Worm (Caenorhabditis elegans): ENCODE measurements around the gene cul-4.

Gene cul-4

DNA sequence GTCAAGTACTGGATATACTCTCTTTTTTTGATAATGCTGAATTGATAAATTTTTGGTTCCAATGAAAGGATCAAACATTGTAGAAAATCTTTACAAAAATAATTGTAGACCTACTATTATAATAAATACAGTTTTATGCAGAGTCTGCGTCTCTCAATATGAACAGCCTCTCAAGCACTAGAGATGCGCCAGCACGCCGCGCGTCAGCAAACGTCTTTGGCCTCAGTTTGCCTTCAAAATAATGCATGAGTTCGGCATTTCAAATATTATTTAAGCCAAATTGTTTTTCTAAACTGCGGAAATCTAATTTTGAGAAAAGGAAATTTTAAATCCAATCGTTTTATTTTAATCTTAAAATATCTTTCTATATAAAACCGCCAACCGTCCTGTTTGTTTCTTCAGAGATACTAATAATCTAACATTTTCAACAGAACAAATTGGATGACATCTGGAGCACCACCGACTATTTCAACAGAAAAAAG, at the start of gene cul-4:
TSS of gene cul-4 (plus strand) at position 432 of the 482 bp plus-strand sequence.
- TF ChIP-seq flt-1 (GFP tag; IDR thresholded peaks at IDR 0.05) = no peak
- no peak for TF ChIP-seq ztf-29 (GFP tag; IDR thresholded peaks at IDR 0.05)
- no peak for TF ChIP-seq T22C8.4 (GFP tag; IDR thresholded peaks at IDR 0.05)
- no peak for TF ChIP-seq ztf-23 (GFP tag; IDR thresholded peaks at IDR 0.05)
- no peak for TF ChIP-seq ref-1 (GFP tag; conservative IDR thresholded peaks at IDR 0.05)
- TF ChIP-seq cog-1 (tag; optimal IDR thresholded peaks at IDR 0.05) = no peak
- TF ChIP-seq tab-1 (GFP tag; IDR thresholded peaks at IDR 0.05) = no peak

- TF ChIP-seq ztf-23 (GFP tag; IDR thresholded peaks at IDR 0.05) (no peak), cog-1 (tag; optimal IDR thresholded peaks at IDR 0.05) (no peak), ztf-29 (GFP tag; IDR thresholded peaks at IDR 0.05) (no peak), tab-1 (GFP tag; IDR thresholded peaks at IDR 0.05) (no peak), klf-2 (GFP tag; conservative IDR thresholded peaks at IDR 0.05) (no peak), med-1 (GFP tag; optimal IDR thresholded peaks at IDR 0.05; ENCODE audit: insufficient read depth) (no peak), ref-1 (GFP tag; conservative IDR thresholded peaks at IDR 0.05) (no peak), T22C8.4 (GFP tag; IDR thresholded peaks at IDR 0.05) (no peak), flt-1 (GFP tag; IDR thresholded peaks at IDR 0.05) (no peak)
Observed at ce11 chrII:7253073-7253472, 48.8 kb upstream of the cul-4 start, which contains the start of gene lsm-4. lsm-4 (minus strand) TSS chrII:7253163.

ce11 chrII:7255614-7256162, 46.2 kb upstream of the cul-4 start, which contains the start of gene F32A5.8:
F32A5.8 (plus strand) TSS chrII:7256112.
- TF ChIP-seq cog-1 (tag; optimal IDR thresholded peaks at IDR 0.05) = no peak
- no peak for TF ChIP-seq tab-1 (GFP tag; IDR thresholded peaks at IDR 0.05)
- TF ChIP-seq ztf-23 (GFP tag; IDR thresholded peaks at IDR 0.05) = no peak
- TF ChIP-seq T22C8.4 (GFP tag; IDR thresholded peaks at IDR 0.05) = no peak
- TF ChIP-seq med-1 (GFP tag; optimal IDR thresholded peaks at IDR 0.05; ENCODE audit: insufficient read depth) = no peak
- TF ChIP-seq ref-1 (GFP tag; conservative IDR thresholded peaks at IDR 0.05) = no peak
- TF ChIP-seq flt-1 (GFP tag; IDR thresholded peaks at IDR 0.05) = no peak
- no peak for TF ChIP-seq ztf-29 (GFP tag; IDR thresholded peaks at IDR 0.05)
- no peak for TF ChIP-seq klf-2 (GFP tag; conservative IDR thresholded peaks at IDR 0.05)

DNA sequence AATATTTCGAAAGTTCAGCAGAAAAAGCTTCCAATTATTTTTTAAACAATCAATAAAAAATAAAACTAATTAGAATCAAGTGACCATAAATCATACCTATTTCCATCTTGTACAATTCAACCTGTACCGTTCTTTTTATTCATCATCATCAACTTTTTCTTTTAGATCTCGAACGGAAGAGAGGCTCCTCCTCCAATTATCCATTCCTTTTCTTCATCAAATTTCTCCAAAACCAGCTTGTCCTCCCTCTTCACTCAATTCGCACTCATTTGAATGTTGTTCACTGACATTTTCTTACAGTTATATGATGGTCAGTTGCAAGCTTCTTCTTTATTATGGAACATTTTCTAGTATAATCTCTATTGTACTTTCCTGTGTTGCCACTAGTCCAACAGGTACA, 40.0 kb upstream of the cul-4 start, which contains the start of gene C30G12.4:
TSS of gene C30G12.4 (plus strand) at position 301 of the 400 bp plus-strand sequence.
- no peak for TF ChIP-seq ztf-29 (GFP tag; IDR thresholded peaks at IDR 0.05)
- no peak for TF ChIP-seq cog-1 (tag; optimal IDR thresholded peaks at IDR 0.05)

DNA sequence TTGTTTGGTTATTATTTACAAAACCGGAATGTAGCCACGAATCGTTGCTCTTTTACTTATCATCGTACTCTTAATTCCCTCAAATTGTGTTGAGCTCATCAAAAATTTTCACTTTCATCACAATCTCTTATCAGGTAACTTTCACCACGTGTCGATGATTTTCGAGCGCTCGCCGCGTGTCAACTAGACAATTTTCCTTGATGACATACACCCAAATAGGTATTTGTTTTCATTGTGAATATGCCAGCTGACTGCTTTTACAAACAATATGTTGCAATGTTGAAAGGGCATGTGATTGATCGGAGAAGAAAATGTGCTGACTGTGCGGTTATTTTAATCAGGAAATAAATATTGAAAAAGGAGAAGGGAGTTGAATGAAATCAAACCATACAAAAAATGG, 37.2 kb upstream of the cul-4 start:
- TF ChIP-seq flt-1 (GFP tag; IDR thresholded peaks at IDR 0.05) (no peak), tab-1 (GFP tag; IDR thresholded peaks at IDR 0.05) (no peak), ref-1 (GFP tag; conservative IDR thresholded peaks at IDR 0.05) (no peak), med-1 (GFP tag; optimal IDR thresholded peaks at IDR 0.05; ENCODE audit: insufficient read depth) (no peak), T22C8.4 (GFP tag; IDR thresholded peaks at IDR 0.05) (no peak), ztf-29 (GFP tag; IDR thresholded peaks at IDR 0.05) (no peak), klf-2 (GFP tag; conservative IDR thresholded peaks at IDR 0.05) (no peak), ztf-23 (GFP tag; IDR thresholded peaks at IDR 0.05) (no peak), cog-1 (tag; optimal IDR thresholded peaks at IDR 0.05) (no peak)

DNA sequence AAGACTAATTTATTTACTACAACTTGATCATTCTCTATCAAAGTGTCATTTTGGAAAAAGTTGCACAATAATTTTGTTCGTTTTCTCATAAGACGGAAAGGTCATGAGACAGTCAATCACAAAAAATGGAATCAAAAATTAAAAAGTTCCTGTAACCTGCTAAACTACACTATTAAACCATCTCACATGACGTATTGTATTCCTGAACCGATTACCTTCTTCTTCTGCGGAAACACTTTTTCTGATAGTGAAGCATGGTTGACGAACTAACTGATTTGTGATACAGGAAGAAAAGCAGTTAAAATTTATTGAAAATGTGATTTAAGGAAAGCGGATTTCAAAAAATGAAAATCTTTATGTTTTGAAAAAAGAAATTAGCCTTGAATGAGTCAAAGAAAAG, 32.1 kb upstream of the cul-4 start:
- TF ChIP-seq klf-2 (GFP tag; conservative IDR thresholded peaks at IDR 0.05) = no peak
- TF ChIP-seq T22C8.4 (GFP tag; IDR thresholded peaks at IDR 0.05) = no peak
- no peak for TF ChIP-seq tab-1 (GFP tag; IDR thresholded peaks at IDR 0.05)
- no peak for TF ChIP-seq ref-1 (GFP tag; conservative IDR thresholded peaks at IDR 0.05)
- TF ChIP-seq med-1 (GFP tag; optimal IDR thresholded peaks at IDR 0.05; ENCODE audit: insufficient read depth) = no peak
- no peak for TF ChIP-seq cog-1 (tag; optimal IDR thresholded peaks at IDR 0.05)
- TF ChIP-seq ztf-29 (GFP tag; IDR thresholded peaks at IDR 0.05) = no peak
- TF ChIP-seq ztf-23 (GFP tag; IDR thresholded peaks at IDR 0.05) = no peak
- no peak for TF ChIP-seq flt-1 (GFP tag; IDR thresholded peaks at IDR 0.05)

DNA sequence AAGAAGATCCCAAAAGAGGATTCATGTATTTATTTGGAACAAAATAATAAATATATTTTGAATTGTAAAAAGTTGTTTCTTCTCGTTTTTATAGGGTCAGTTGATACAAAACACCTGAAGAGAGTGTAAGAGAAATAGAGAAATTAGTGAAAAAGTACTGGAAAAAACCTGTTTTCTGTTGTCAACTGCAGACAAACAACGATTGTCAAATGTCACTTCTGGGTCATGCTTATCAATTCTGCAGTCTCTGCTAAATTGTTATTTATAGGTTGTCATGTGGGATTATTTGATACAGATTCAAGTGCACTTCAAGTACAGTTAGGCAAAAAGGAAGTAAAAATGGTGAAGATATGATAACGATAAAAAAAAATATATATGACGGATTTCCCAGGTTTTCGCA, 29.4 kb upstream of the cul-4 start:
- TF ChIP-seq ref-1 (GFP tag; conservative IDR thresholded peaks at IDR 0.05) (no peak), ztf-23 (GFP tag; IDR thresholded peaks at IDR 0.05) (no peak), tab-1 (GFP tag; IDR thresholded peaks at IDR 0.05) (no peak), med-1 (GFP tag; optimal IDR thresholded peaks at IDR 0.05; ENCODE audit: insufficient read depth) (no peak), ztf-29 (GFP tag; IDR thresholded peaks at IDR 0.05) (no peak), T22C8.4 (GFP tag; IDR thresholded peaks at IDR 0.05) (no peak), klf-2 (GFP tag; conservative IDR thresholded peaks at IDR 0.05) (no peak), cog-1 (tag; optimal IDR thresholded peaks at IDR 0.05) (no peak), flt-1 (GFP tag; IDR thresholded peaks at IDR 0.05) (no peak)

- TF ChIP-seq ztf-23 (GFP tag; IDR thresholded peaks at IDR 0.05) (no peak), tab-1 (GFP tag; IDR thresholded peaks at IDR 0.05) (no peak), klf-2 (GFP tag; conservative IDR thresholded peaks at IDR 0.05) (no peak), ref-1 (GFP tag; conservative IDR thresholded peaks at IDR 0.05) (no peak), T22C8.4 (GFP tag; IDR thresholded peaks at IDR 0.05) (no peak), ztf-29 (GFP tag; IDR thresholded peaks at IDR 0.05) (no peak), flt-1 (GFP tag; IDR thresholded peaks at IDR 0.05) (no peak), med-1 (GFP tag; optimal IDR thresholded peaks at IDR 0.05; ENCODE audit: insufficient read depth) (no peak), cog-1 (tag; optimal IDR thresholded peaks at IDR 0.05) (no peak)
Observed at ce11 chrII:7273517-7273916, 28.4 kb upstream of the cul-4 start.

- TF ChIP-seq cog-1 (tag; optimal IDR thresholded peaks at IDR 0.05) (no peak), med-1 (GFP tag; optimal IDR thresholded peaks at IDR 0.05; ENCODE audit: insufficient read depth) (no peak), ztf-23 (GFP tag; IDR thresholded peaks at IDR 0.05) (no peak), flt-1 (GFP tag; IDR thresholded peaks at IDR 0.05) (no peak), T22C8.4 (GFP tag; IDR thresholded peaks at IDR 0.05) (no peak), klf-2 (GFP tag; conservative IDR thresholded peaks at IDR 0.05) (no peak), ref-1 (GFP tag; conservative IDR thresholded peaks at IDR 0.05) (no peak), tab-1 (GFP tag; IDR thresholded peaks at IDR 0.05) (no peak), ztf-29 (GFP tag; IDR thresholded peaks at IDR 0.05) (no peak)
Observed at ce11 chrII:7277257-7277656, 24.6 kb upstream of the cul-4 start.

ce11 chrII:7277925-7278324, 24.0 kb upstream of the cul-4 start:
- TF ChIP-seq ztf-29 (GFP tag; IDR thresholded peaks at IDR 0.05) (no peak), flt-1 (GFP tag; IDR thresholded peaks at IDR 0.05) (no peak), tab-1 (GFP tag; IDR thresholded peaks at IDR 0.05) (no peak)
